Fruit fly (Drosophila melanogaster) whole organism, embryonic: ENCODE results near the gene Hmr.

Source experiments
- Bdp1 ChIP-seq: fragments of 200-800 bp; sonication (Bioruptor generic); optimal IDR thresholded peaks from 3 replicates; lab custom pipeline; 2016; ENCODE audit warnings: missing biosample characterization, missing genetic modification characterization
- Bgb ChIP-seq: fragments of 200-800 bp; sonication (Bioruptor generic); IDR thresholded peaks from 2 replicates; pipeline ENCODE4 v1.3.6; 2022; ENCODE audit warnings: missing biosample characterization, missing genetic modification characterization; ENCODE audit not compliant: partially characterized antibody
- BtbVII ChIP-seq: fragments of 200-800 bp; sonication (Bioruptor generic); optimal IDR thresholded peaks from 3 replicates; lab custom pipeline; 2017; ENCODE audit warnings: missing biosample characterization, mild to moderate bottlenecking, missing genetic modification characterization
- CG1024 ChIP-seq: fragments of 200-800 bp; sonication (Bioruptor generic); IDR thresholded peaks from 2 replicates; pipeline ENCODE4 v1.3.6; 2022; ENCODE audit warnings: missing biosample characterization, missing genetic modification characterization
- CG10959 ChIP-seq: fragments of 200-800 bp; sonication (Bioruptor generic); IDR thresholded peaks from 2 replicates; pipeline ENCODE4 v1.3.6; 2022; ENCODE audit warnings: missing biosample characterization, missing genetic modification characterization
- CG11456 ChIP-seq: fragments of 200-800 bp; sonication (Bioruptor generic); IDR thresholded peaks from 3 replicates; pipeline ENCODE4 v1.3.6; 2022; ENCODE audit warnings: missing biosample characterization, missing genetic modification characterization
- CG12942 ChIP-seq: fragments of 200-800 bp; sonication (Bioruptor generic); optimal IDR thresholded peaks from 3 replicates; lab custom pipeline; 2016; ENCODE audit warnings: missing biosample characterization, missing genetic modification characterization
- CG13894 ChIP-seq: fragments of 200-800 bp; sonication (Bioruptor generic); optimal IDR thresholded peaks from 3 replicates; lab custom pipeline; 2018; ENCODE audit warnings: missing biosample characterization, mild to moderate bottlenecking, missing genetic modification characterization, moderate library complexity
- CG14441 ChIP-seq: fragments of 200-800 bp; sonication (Bioruptor generic); IDR thresholded peaks from 2 replicates; pipeline ENCODE4 v1.3.6; 2022; ENCODE audit warnings: missing biosample characterization, missing genetic modification characterization
- CG14667 ChIP-seq: fragments of 200-800 bp; sonication (Bioruptor generic); IDR thresholded peaks from 2 replicates; pipeline ENCODE4 v1.3.6; 2022; ENCODE audit warnings: missing biosample characterization, missing genetic modification characterization
- CG14710 ChIP-seq: fragments of 200-800 bp; sonication (Bioruptor generic); optimal IDR thresholded peaks from 3 replicates; lab custom pipeline; 2019; ENCODE audit warnings: missing biosample characterization, mild to moderate bottlenecking, missing genetic modification characterization, moderate library complexity
- CG14860 ChIP-seq: fragments of 200-800 bp; sonication (Bioruptor generic); IDR thresholded peaks from 3 replicates; pipeline ENCODE4 v1.3.6; 2022; ENCODE audit warnings: missing biosample characterization, missing genetic modification characterization; ENCODE audit not compliant: partially characterized antibody
- CG15269 ChIP-seq: fragments of 200-800 bp; sonication (Bioruptor generic); optimal IDR thresholded peaks from 2 replicates; lab custom pipeline; 2018; ENCODE audit warnings: missing biosample characterization, mild to moderate bottlenecking, missing genetic modification characterization, moderate library complexity
- CG1647 ChIP-seq: fragments of 200-800 bp; sonication (Bioruptor generic); optimal IDR thresholded peaks from 3 replicates; lab custom pipeline; 2016; ENCODE audit warnings: missing biosample characterization, missing genetic modification characterization
- CG18476 ChIP-seq: fragments of 200-800 bp; sonication (Bioruptor generic); optimal IDR thresholded peaks from 2 replicates; lab custom pipeline; 2016; ENCODE audit warnings: missing biosample characterization, mild to moderate bottlenecking, missing genetic modification characterization
- CG3163 ChIP-seq: fragments of 200-800 bp; sonication (Bioruptor generic); optimal IDR thresholded peaks from 3 replicates; lab custom pipeline; 2016; ENCODE audit warnings: missing biosample characterization, missing genetic modification characterization
- CG4282 ChIP-seq: fragments of 200-800 bp; sonication (Bioruptor generic); optimal IDR thresholded peaks from 2 replicates; lab custom pipeline; 2016; ENCODE audit warnings: missing biosample characterization, missing genetic modification characterization
- CG6272 ChIP-seq: fragments of 200-800 bp; sonication (Bioruptor generic); IDR thresholded peaks from 2 replicates; pipeline ENCODE4 v1.3.6; 2022; ENCODE audit warnings: missing biosample characterization, missing genetic modification characterization
- CG7745 ChIP-seq: fragments of 200-800 bp; sonication (Bioruptor generic); optimal IDR thresholded peaks from 2 replicates; lab custom pipeline; 2018; ENCODE audit warnings: missing biosample characterization, mild to moderate bottlenecking, missing genetic modification characterization, moderate library complexity
- CG7987 ChIP-seq: fragments of 200-800 bp; sonication (Bioruptor generic); optimal IDR thresholded peaks from 2 replicates; lab custom pipeline; 2018; ENCODE audit warnings: missing biosample characterization, mild to moderate bottlenecking, missing genetic modification characterization, moderate library complexity
- CG8388 ChIP-seq: fragments of 200-800 bp; sonication (Bioruptor generic); optimal IDR thresholded peaks from 2 replicates; lab custom pipeline; 2019; ENCODE audit warnings: missing biosample characterization, mild to moderate bottlenecking, missing genetic modification characterization, moderate library complexity
- CrebB ChIP-seq: fragments of 200-800 bp; sonication (Bioruptor generic); optimal IDR thresholded peaks from 3 replicates; lab custom pipeline; 2018; ENCODE audit warnings: missing biosample characterization, mild to moderate bottlenecking, missing genetic modification characterization
- D19B ChIP-seq: fragments of 200-800 bp; sonication (Bioruptor generic); optimal IDR thresholded peaks from 2 replicates; lab custom pipeline; 2017; ENCODE audit warnings: missing biosample characterization, mild to moderate bottlenecking, missing genetic modification characterization
- Deaf1 ChIP-seq: fragments of 200-800 bp; optimal IDR thresholded peaks from 3 replicates; lab custom pipeline; 2019; ENCODE audit warnings: missing biosample characterization, mild to moderate bottlenecking, missing genetic modification characterization, moderate library complexity
- Dek ChIP-seq: fragments of 200-800 bp; sonication (Bioruptor generic); optimal IDR thresholded peaks from 3 replicates; lab custom pipeline; 2019; ENCODE audit warnings: missing biosample characterization, mild to moderate bottlenecking, missing genetic modification characterization, moderate library complexity
- Drgx ChIP-seq: fragments of 200-800 bp; sonication (Bioruptor generic); IDR thresholded peaks from 2 replicates; pipeline ENCODE4 v1.3.6; 2022; ENCODE audit warnings: missing biosample characterization, missing genetic modification characterization
- E2f2 ChIP-seq: fragments of 200-800 bp; sonication (Bioruptor generic); IDR thresholded peaks from 2 replicates; pipeline ENCODE4 v1.3.6; 2022; ENCODE audit warnings: missing biosample characterization, missing genetic modification characterization
- Elba2 ChIP-seq: fragments of 200-800 bp; sonication (Bioruptor generic); optimal IDR thresholded peaks from 3 replicates; lab custom pipeline; 2016; ENCODE audit warnings: missing biosample characterization, missing genetic modification characterization
- HHEX ChIP-seq: fragments of 200-800 bp; sonication (Bioruptor generic); optimal IDR thresholded peaks from 3 replicates; lab custom pipeline; 2017; ENCODE audit warnings: missing biosample characterization, mild to moderate bottlenecking, missing genetic modification characterization, missing genetic modification reagents
- Meics ChIP-seq: fragments of 200-800 bp; sonication (Bioruptor generic); optimal IDR thresholded peaks from 2 replicates; lab custom pipeline; 2017; ENCODE audit warnings: missing biosample characterization, mild to moderate bottlenecking, missing genetic modification characterization
- NC2α ChIP-seq: fragments of 200-800 bp; sonication (Bioruptor generic); optimal IDR thresholded peaks from 2 replicates; lab custom pipeline; 2016; ENCODE audit warnings: missing biosample characterization, missing genetic modification characterization
- NfI ChIP-seq: fragments of 200-800 bp; sonication (Bioruptor generic); optimal IDR thresholded peaks from 3 replicates; lab custom pipeline; 2018; ENCODE audit warnings: missing biosample characterization, mild to moderate bottlenecking, missing genetic modification characterization, moderate library complexity
- Spps ChIP-seq: fragments of 200-800 bp; sonication (Bioruptor generic); optimal IDR thresholded peaks from 2 replicates; lab custom pipeline; 2018; ENCODE audit warnings: missing biosample characterization, mild to moderate bottlenecking, missing genetic modification characterization
- Trl ChIP-seq, 3 experiments: fragments of >200 bp in 2 of 3; fragments of 200-800 bp in 1 of 3; sonication (Bioruptor generic) in 1 of 3; optimal IDR thresholded peaks; 2 replicates in 1 of 3; 3 replicates in 2 of 3; lab custom pipeline; 2016 to 2017; ENCODE audit warnings: missing biosample characterization in 1 of 3, missing genetic modification characterization in 1 of 3
- aop ChIP-seq: fragments of 200-800 bp; sonication (Bioruptor generic); IDR thresholded peaks from 2 replicates; pipeline ENCODE4 v1.3.6; 2022; ENCODE audit warnings: missing biosample characterization, missing genetic modification characterization
- cato ChIP-seq: fragments of 200-800 bp; sonication (Bioruptor generic); optimal IDR thresholded peaks from 2 replicates; lab custom pipeline; 2016; ENCODE audit warnings: missing biosample characterization, missing genetic modification characterization, borderline replicate concordance
- chinmo ChIP-seq: fragments of 200-800 bp; sonication (Bioruptor generic); IDR thresholded peaks from 4 replicates; pipeline ENCODE4 v1.3.6; 2022; ENCODE audit warnings: missing biosample characterization, missing genetic modification characterization; ENCODE audit not compliant: partially characterized antibody
- ci ChIP-seq: fragments of 200-800 bp; sonication (Bioruptor generic); IDR thresholded peaks from 3 replicates; pipeline ENCODE4 v1.3.6; 2022; ENCODE audit warnings: missing biosample characterization, missing genetic modification characterization
- corto ChIP-seq: fragments of 200-800 bp; sonication (Bioruptor generic); optimal IDR thresholded peaks from 2 replicates; lab custom pipeline; 2016; ENCODE audit warnings: missing biosample characterization, mild to moderate bottlenecking, missing genetic modification characterization, moderate library complexity
- ems ChIP-seq: fragments of 200-800 bp; sonication (Bioruptor generic); optimal IDR thresholded peaks from 3 replicates; lab custom pipeline; 2016; ENCODE audit warnings: missing biosample characterization, missing genetic modification characterization
- insv ChIP-seq, 2 experiments: fragments of 200-800 bp; sonication (Bioruptor generic); optimal IDR thresholded peaks; 3 replicates each; lab custom pipeline; 2016 to 2018; ENCODE audit warnings: missing biosample characterization in 2 of 2, missing genetic modification characterization in 2 of 2
- kah ChIP-seq: fragments of 200-800 bp; sonication (Bioruptor generic); optimal IDR thresholded peaks from 2 replicates; lab custom pipeline; 2018; ENCODE audit warnings: missing biosample characterization, mild to moderate bottlenecking, missing genetic modification characterization
- otp ChIP-seq: fragments of 200-800 bp; sonication (Bioruptor generic); IDR thresholded peaks from 3 replicates; pipeline ENCODE4, ENCODE4 v1.3.6; 2022; ENCODE audit warnings: missing biosample characterization, missing genetic modification characterization
- prd ChIP-seq, 3 experiments: fragments of >200 bp in 2 of 3; fragments of 200-800 bp in 1 of 3; sonication (Bioruptor generic) in 1 of 3; optimal IDR thresholded peaks in 2 of 3; IDR thresholded peaks in 1 of 3; 2 replicates in 2 of 3; 3 replicates in 1 of 3; pipeline versions ENCODE4 v1.3.6 to Lab custom; 2017 to 2022; ENCODE audit warnings: missing biosample characterization in 1 of 3, missing genetic modification characterization in 1 of 3
- sisA ChIP-seq: fragments of 200-800 bp; sonication (Bioruptor generic); IDR thresholded peaks from 2 replicates; pipeline ENCODE4 v1.3.6; 2022; ENCODE audit warnings: missing biosample characterization, missing genetic modification characterization
- sqz ChIP-seq: fragments of 200-800 bp; sonication (Bioruptor generic); optimal IDR thresholded peaks from 3 replicates; lab custom pipeline; 2018; ENCODE audit warnings: missing biosample characterization, mild to moderate bottlenecking, missing genetic modification characterization
- stwl ChIP-seq: fragments of 200-800 bp; sonication (Bioruptor generic); optimal IDR thresholded peaks from 3 replicates; lab custom pipeline; 2018; ENCODE audit warnings: missing biosample characterization, mild to moderate bottlenecking, missing genetic modification characterization, moderate library complexity
- sug ChIP-seq: fragments of 200-800 bp; optimal IDR thresholded peaks from 2 replicates; lab custom pipeline; 2019; ENCODE audit warnings: missing biosample characterization, mild to moderate bottlenecking, missing genetic modification characterization, moderate library complexity
- tna ChIP-seq: fragments of 200-800 bp; sonication (Bioruptor generic); IDR thresholded peaks from 2 replicates; pipeline ENCODE4 v1.3.6; 2022; ENCODE audit warnings: missing biosample characterization, missing genetic modification characterization; ENCODE audit not compliant: partially characterized antibody

Hmr gene

DNA sequence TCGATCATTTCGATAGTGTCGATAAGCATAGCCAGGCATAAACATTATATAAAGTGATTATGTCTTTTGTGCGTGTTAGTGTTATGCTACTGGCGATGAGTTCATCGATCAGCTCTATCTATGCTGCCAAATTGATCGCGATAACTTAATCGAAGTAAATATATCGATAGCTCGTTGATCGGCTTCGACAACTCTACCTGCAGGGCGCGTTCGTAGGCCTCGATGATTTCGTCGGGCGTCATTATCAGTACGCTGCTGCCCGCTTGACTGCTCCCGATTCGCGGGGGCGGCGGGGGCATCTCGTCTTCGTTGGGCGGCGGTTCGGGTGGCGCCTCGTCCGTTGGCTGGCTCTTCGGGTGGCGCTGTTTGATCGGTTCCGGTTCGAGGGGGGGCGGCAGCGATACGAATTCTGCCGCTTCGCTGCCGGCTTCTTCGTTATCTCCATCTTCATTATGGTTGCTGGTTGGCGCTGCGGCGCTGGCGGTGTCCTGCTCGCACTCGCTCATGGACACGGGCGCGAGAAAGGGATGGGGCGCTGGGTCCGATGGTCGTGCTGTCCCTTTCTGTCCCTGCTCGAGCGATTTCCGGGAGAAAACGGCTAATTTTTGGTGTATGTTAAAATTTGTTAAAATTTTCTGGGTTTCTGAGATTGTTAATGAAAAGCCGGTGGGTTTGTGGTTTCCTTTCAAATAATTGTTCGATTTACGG, 6.6 kb upstream of the Hmr start, which contains the start of gene CG1628 (continued):
- TF ChIP-seq BtbVII (GFP tag; lab: Kevin White, UChicago): no peak
- no peak for TF ChIP-seq CG4282 (GFP tag; lab: Kevin White, UChicago)
- TF ChIP-seq CG12942 (GFP tag; lab: Kevin White, UChicago): no peak
- TF ChIP-seq ems: no peak
- TF ChIP-seq CG14710 (tag; lab: Kevin White, UChicago): peak; percentile 31
- TF ChIP-seq CrebB (tag; lab: Kevin White, UChicago): no peak
- TF ChIP-seq CG3163 (GFP tag; lab: Kevin White, UChicago): no peak
- TF ChIP-seq E2f2 (GFP tag; lab: Robert Waterston, UW): no peak
- TF ChIP-seq CG1024: peak; percentile 31; the same call in 1 of the 2 replicates
- TF ChIP-seq CG1647 (GFP tag; lab: Kevin White, UChicago): no peak
- TF ChIP-seq CG7987 (GFP tag; lab: Kevin White, UChicago): no peak
- TF ChIP-seq tna (GFP tag; lab: Robert Waterston, UW): peak; percentile 46; the same call in 1 of the 2 replicates
- TF ChIP-seq HHEX (GFP tag; lab: Kevin White, UChicago): peak; percentile 39
- TF ChIP-seq Dek (tag; lab: Kevin White, UChicago): no peak
- TF ChIP-seq chinmo (GFP tag; lab: Robert Waterston, UW): peak; percentile 84
- TF ChIP-seq CG7745 (tag; lab: Kevin White, UChicago): no peak
- TF ChIP-seq stwl (tag; lab: Kevin White, UChicago): peak; percentile 10
- no peak for TF ChIP-seq Elba2 (GFP tag; lab: Kevin White, UChicago)
- peak; percentile 92 for TF ChIP-seq aop
- no peak for TF ChIP-seq cato
- no peak for TF ChIP-seq Bdp1 (GFP tag; lab: Kevin White, UChicago)
- TF ChIP-seq sqz: no peak
- no peak for TF ChIP-seq corto (GFP tag; lab: Kevin White, UChicago)
- TF ChIP-seq D19B (GFP tag; lab: Kevin White, UChicago): no peak
- TF ChIP-seq CG6272: no peak
- no peak for TF ChIP-seq insv (GFP tag; optimal IDR thresholded peaks at IDR 0.05; lab: Kevin White, UChicago)
- TF ChIP-seq Bgb (GFP tag; lab: Robert Waterston, UW): peak; percentile 53; the same call in 1 of the 2 replicates
- peak; percentile 14 for TF ChIP-seq NC2α (GFP tag; lab: Kevin White, UChicago)
- TF ChIP-seq Trl (optimal IDR thresholded peaks at IDR 0.05; lab: Kevin White, UChicago): no peak
- no peak for TF ChIP-seq Trl (GFP tag; optimal IDR thresholded peaks at IDR 0.05; lab: Kevin White, UChicago)
- no peak for TF ChIP-seq prd (optimal IDR thresholded peaks at IDR 0.05; lab: Kevin White, UChicago)
- TF ChIP-seq prd (GFP tag; IDR thresholded peaks at IDR 0.05; lab: Robert Waterston, UW): no peak
- no peak for TF ChIP-seq CG8388
- peak; percentile 79 for TF ChIP-seq ci (GFP tag; lab: Robert Waterston, UW)
- no peak for TF ChIP-seq kah (GFP tag; lab: Kevin White, UChicago)
- TF ChIP-seq CG14667 (GFP tag; lab: Robert Waterston, UW): no peak
- no peak; the same call in 1 of the 2 replicates for TF ChIP-seq CG10959 (GFP tag; lab: Robert Waterston, UW)
- TF ChIP-seq CG13894 (tag; lab: Kevin White, UChicago): peak; percentile 59

DNA sequence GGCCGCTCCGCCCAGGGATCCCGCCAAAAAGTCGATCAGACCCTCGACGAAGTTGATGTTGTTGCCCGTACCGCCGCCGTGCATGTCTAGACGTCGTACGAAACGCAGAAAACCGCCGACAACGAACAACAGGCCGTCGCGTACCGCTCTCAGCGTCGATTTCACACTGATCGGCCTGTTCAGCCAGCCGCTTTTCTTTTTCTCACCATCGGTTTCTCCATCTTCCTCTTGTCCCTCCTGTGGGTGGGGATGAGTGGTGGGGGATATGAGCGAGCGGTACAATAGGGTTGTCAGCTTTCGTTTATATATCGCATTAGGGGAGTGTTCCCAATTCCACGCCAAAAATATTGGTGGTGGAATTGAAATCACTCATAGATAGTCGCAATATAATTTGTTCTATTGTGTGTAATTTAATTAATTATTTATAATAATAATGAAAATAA, 5.8 kb upstream of the Hmr start:
- peak; percentile 57 for TF ChIP-seq sug (tag; lab: Kevin White, UChicago)
- peak; percentile 56 for TF ChIP-seq CG14441
- peak; percentile 60 for TF ChIP-seq Deaf1 (tag; lab: Kevin White, UChicago)
- TF ChIP-seq sisA: peak; percentile 58
- no peak for TF ChIP-seq CG14860
- peak; percentile 42 for TF ChIP-seq Meics (GFP tag; lab: Kevin White, UChicago)
- no peak for TF ChIP-seq Drgx
- no peak for TF ChIP-seq CG18476 (GFP tag; lab: Kevin White, UChicago)
- TF ChIP-seq otp: no peak
- peak; percentile 75 for TF ChIP-seq CG11456 (GFP tag; lab: Robert Waterston, UW)
- peak; percentile 38 for TF ChIP-seq CG15269
- no peak for TF ChIP-seq Spps
- TF ChIP-seq NfI (GFP tag; lab: Kevin White, UChicago): peak; percentile 39
- no peak for TF ChIP-seq CG1647 (GFP tag; lab: Kevin White, UChicago)
